Worm (Caenorhabditis elegans) whole organism, young adult: ENCODE measurements around the gene R07B7.6.

ENCODE experiments used
- B0261.1 ChIP-seq: sonication (generic microtip); optimal IDR thresholded peaks from 2 replicates; lab custom pipeline; 2016; ENCODE audit warnings: mild to moderate bottlenecking, missing genetic modification characterization, moderate library complexity, missing compliant biosample characterization
- C06A6.2 ChIP-seq: fragments of 200-800 bp; sonication (Bioruptor generic); conservative IDR thresholded peaks from 2 replicates; pipeline ENCODE4 v1.3.6; 2022; ENCODE audit warnings: missing genetic modification characterization, missing compliant biosample characterization
- C17E4.6 ChIP-seq: fragments of 200-800 bp; sonication (Bioruptor generic); IDR thresholded peaks from 2 replicates; pipeline ENCODE4 v1.3.6; 2022; ENCODE audit warnings: missing genetic modification reagents, missing genetic modification characterization, missing compliant biosample characterization
- F23B12.7 ChIP-seq: sonication (generic microtip); optimal IDR thresholded peaks from 2 replicates; lab custom pipeline; 2017; ENCODE audit warnings: missing genetic modification characterization, mild to moderate bottlenecking, missing compliant biosample characterization, antibody characterized with exemption, moderate library complexity; ENCODE audit not compliant: insufficient read depth
- F33H1.4 ChIP-seq: fragments of 200-800 bp; sonication (Bioruptor generic); IDR thresholded peaks from 2 replicates; pipeline ENCODE4 v1.3.6; 2022; ENCODE audit warnings: missing genetic modification reagents, missing genetic modification characterization, missing compliant biosample characterization
- F37B4.10 ChIP-seq: fragments of 200-800 bp; sonication (Bioruptor generic); IDR thresholded peaks from 2 replicates; pipeline ENCODE4 v1.3.6; 2022; ENCODE audit warnings: missing genetic modification characterization, missing compliant biosample characterization
- F57C9.4 ChIP-seq: sonication (generic microtip); optimal IDR thresholded peaks from 2 replicates; lab custom pipeline; 2017; ENCODE audit warnings: mild to moderate bottlenecking, missing genetic modification characterization, missing compliant biosample characterization
- K12H6.12 ChIP-seq: fragments of 200-800 bp; sonication (Bioruptor generic); optimal IDR thresholded peaks from 2 replicates; lab custom pipeline; 2018; ENCODE audit warnings: mild to moderate bottlenecking, missing genetic modification characterization, missing compliant biosample characterization
- T07F8.4 ChIP-seq: sonication (generic microtip); optimal IDR thresholded peaks from 2 replicates; lab custom pipeline; 2016; ENCODE audit warnings: mild to moderate bottlenecking, missing genetic modification characterization, moderate library complexity, missing compliant biosample characterization
- Y79H2A.3 ChIP-seq: fragments of 200-800 bp; sonication (Bioruptor generic); conservative IDR thresholded peaks from 2 replicates; pipeline ENCODE4 v1.3.6; 2022; ENCODE audit warnings: missing genetic modification reagents, missing genetic modification characterization, missing compliant biosample characterization
- athp-1 ChIP-seq: sonication (generic microtip); optimal IDR thresholded peaks from 2 replicates; lab custom pipeline; 2017; ENCODE audit warnings: mild to moderate bottlenecking, missing genetic modification characterization, missing compliant biosample characterization
- attf-5 ChIP-seq: fragments of 200-800 bp; sonication (Bioruptor generic); optimal IDR thresholded peaks from 2 replicates; lab custom pipeline; 2018; ENCODE audit warnings: mild to moderate bottlenecking, missing genetic modification characterization, missing compliant biosample characterization
- cebp-1 ChIP-seq, 2 experiments: fragments of 200-800 bp in 1 of 2; sonication (Bioruptor generic) in 1 of 2; sonication (generic microtip) in 1 of 2; IDR thresholded peaks in 1 of 2; optimal IDR thresholded peaks in 1 of 2; 2 replicates each; pipeline versions ENCODE4 v1.3.6 to Lab custom; 2017 to 2022; ENCODE audit warnings: missing compliant biosample characterization in 2 of 2, missing genetic modification characterization in 2 of 2, mild to moderate bottlenecking in 1 of 2, missing genetic modification reagents in 1 of 2, moderate library complexity in 1 of 2
- cebp-2 ChIP-seq: fragments of 200-800 bp; sonication (Bioruptor generic); IDR thresholded peaks from 2 replicates; pipeline ENCODE4 v1.3.6; 2022; ENCODE audit warnings: missing genetic modification characterization, missing compliant biosample characterization
- ceh-100 ChIP-seq: fragments of 200-800 bp; sonication (Bioruptor generic); IDR thresholded peaks from 2 replicates; pipeline ENCODE4 v1.3.6; 2022; ENCODE audit warnings: missing genetic modification reagents, missing genetic modification characterization, missing compliant biosample characterization
- ceh-27 ChIP-seq: fragments of 200-800 bp; sonication (Bioruptor generic); optimal IDR thresholded peaks from 2 replicates; lab custom pipeline; 2018; ENCODE audit warnings: mild to moderate bottlenecking, missing genetic modification characterization, moderate library complexity, missing compliant biosample characterization
- ceh-40 ChIP-seq: fragments of 200-800 bp; sonication (Bioruptor generic); IDR thresholded peaks from 2 replicates; pipeline ENCODE4 v1.3.6; 2022; ENCODE audit warnings: missing genetic modification characterization, missing compliant biosample characterization
- ceh-79 ChIP-seq: sonication (generic microtip); optimal IDR thresholded peaks from 2 replicates; lab custom pipeline; 2017; ENCODE audit warnings: mild to moderate bottlenecking, missing genetic modification characterization, missing compliant biosample characterization
- dox-1 ChIP-seq: fragments of 200-800 bp; sonication (Bioruptor generic); IDR thresholded peaks from 2 replicates; pipeline ENCODE4 v1.3.6; 2022; ENCODE audit warnings: missing genetic modification reagents, missing genetic modification characterization, missing compliant biosample characterization
- dpl-1 ChIP-seq: fragments of 150-350 bp; optimal IDR thresholded peaks from 2 replicates; lab custom pipeline; 2014; ENCODE audit warnings: missing biosample characterization, missing genetic modification reagents, missing genetic modification characterization
- efl-1 ChIP-seq: fragments of 150-350 bp; optimal IDR thresholded peaks from 2 replicates; lab custom pipeline; 2014; ENCODE audit warnings: missing biosample characterization, missing genetic modification reagents, missing genetic modification characterization
- egl-18 ChIP-seq: fragments of 200-800 bp; sonication (Bioruptor generic); IDR thresholded peaks from 2 replicates; pipeline ENCODE4 v1.3.6; 2022; ENCODE audit warnings: missing genetic modification reagents, missing genetic modification characterization, missing compliant biosample characterization
- ekl-4 ChIP-seq: fragments of 200-800 bp; sonication (Bioruptor generic); IDR thresholded peaks from 2 replicates; pipeline ENCODE4 v1.3.6; 2022; ENCODE audit warnings: missing genetic modification reagents, missing genetic modification characterization, missing compliant biosample characterization
- ets-4 ChIP-seq: fragments of 200-800 bp; sonication (Bioruptor generic); optimal IDR thresholded peaks from 2 replicates; lab custom pipeline; 2018; ENCODE audit warnings: mild to moderate bottlenecking, missing genetic modification characterization, missing compliant biosample characterization
- gei-17 ChIP-seq: fragments of 200-800 bp; sonication (Bioruptor generic); optimal IDR thresholded peaks from 2 replicates; lab custom pipeline; 2018; ENCODE audit warnings: mild to moderate bottlenecking, missing genetic modification characterization, missing compliant biosample characterization
- hlh-12 ChIP-seq: sonication (generic microtip); optimal IDR thresholded peaks from 2 replicates; lab custom pipeline; 2016; ENCODE audit warnings: missing genetic modification characterization, missing compliant biosample characterization
- hmg-20 ChIP-seq: fragments of 200-800 bp; sonication (Bioruptor generic); IDR thresholded peaks from 2 replicates; pipeline ENCODE4 v1.3.6; 2022; ENCODE audit warnings: missing genetic modification reagents, missing genetic modification characterization, missing compliant biosample characterization
- let-607 ChIP-seq, 2 experiments: fragments of 200-800 bp in 1 of 2; sonication (Bioruptor generic) in 1 of 2; sonication (generic microtip) in 1 of 2; optimal IDR thresholded peaks; 2 replicates each; lab custom pipeline; 2016 to 2018; ENCODE audit warnings: mild to moderate bottlenecking in 2 of 2, missing compliant biosample characterization in 2 of 2, missing genetic modification characterization in 2 of 2, moderate library complexity in 2 of 2, missing genotype in 1 of 2
- lin-40 ChIP-seq: sonication (generic microtip); optimal IDR thresholded peaks from 2 replicates; lab custom pipeline; 2016; ENCODE audit warnings: missing genetic modification characterization, mild to moderate bottlenecking, missing compliant biosample characterization, missing genotype, missing genetic modification reagents
- lin-54 ChIP-seq: fragments of 200-800 bp; sonication (Bioruptor generic); optimal IDR thresholded peaks from 2 replicates; lab custom pipeline; 2018; ENCODE audit warnings: mild to moderate bottlenecking, missing genetic modification characterization, missing compliant biosample characterization
- lsl-1 ChIP-seq: fragments of 200-800 bp; sonication (Bioruptor generic); optimal IDR thresholded peaks from 2 replicates; lab custom pipeline; 2018; ENCODE audit warnings: mild to moderate bottlenecking, missing genetic modification characterization, moderate library complexity, missing compliant biosample characterization
- madf-10 ChIP-seq: sonication (generic microtip); optimal IDR thresholded peaks from 2 replicates; lab custom pipeline; 2016; ENCODE audit warnings: mild to moderate bottlenecking, missing genetic modification characterization, missing compliant biosample characterization
- madf-6 ChIP-seq: fragments of 200-800 bp; sonication (Bioruptor generic); IDR thresholded peaks from 2 replicates; pipeline ENCODE4 v1.3.6; 2022; ENCODE audit warnings: missing genetic modification reagents, missing genetic modification characterization, missing compliant biosample characterization
- mxl-1 ChIP-seq: sonication (generic microtip); optimal IDR thresholded peaks from 2 replicates; lab custom pipeline; 2016; ENCODE audit warnings: missing genetic modification characterization, missing compliant biosample characterization
- nfya-1 ChIP-seq: sonication (generic microtip); optimal IDR thresholded peaks from 2 replicates; lab custom pipeline; 2017; ENCODE audit warnings: antibody characterized with exemption, missing compliant biosample characterization, missing genetic modification characterization, borderline replicate concordance; ENCODE audit not compliant: insufficient read depth
- nhr-120 ChIP-seq: fragments of 200-800 bp; sonication (Bioruptor generic); IDR thresholded peaks from 2 replicates; pipeline ENCODE4 v1.3.6; 2022; ENCODE audit warnings: missing genetic modification characterization, missing compliant biosample characterization
- nhr-80 ChIP-seq: sonication (generic microtip); optimal IDR thresholded peaks from 2 replicates; lab custom pipeline; 2016; ENCODE audit warnings: missing genetic modification characterization, missing compliant biosample characterization
- sea-2 ChIP-seq: fragments of 200-800 bp; sonication (Bioruptor generic); IDR thresholded peaks from 2 replicates; pipeline ENCODE4 v1.3.6; 2022; ENCODE audit warnings: missing genetic modification characterization, missing compliant biosample characterization
- snpc-1.3 ChIP-seq: sonication (generic microtip); optimal IDR thresholded peaks from 2 replicates; lab custom pipeline; 2017; ENCODE audit warnings: missing genetic modification characterization, mild to moderate bottlenecking, missing compliant biosample characterization, antibody characterized with exemption, moderate library complexity, missing genotype, missing genetic modification reagents; ENCODE audit not compliant: insufficient read depth
- tbp1 ChIP-seq: fragments of 200-800 bp; sonication (Bioruptor generic); optimal IDR thresholded peaks from 2 replicates; lab custom pipeline; 2018; ENCODE audit warnings: mild to moderate bottlenecking, missing genetic modification characterization, missing compliant biosample characterization
- unc-130 ChIP-seq: sonication (generic microtip); optimal IDR thresholded peaks from 2 replicates; lab custom pipeline; 2016; ENCODE audit warnings: missing genetic modification reagents, missing genetic modification characterization, missing compliant biosample characterization
- xnd-1 ChIP-seq: sonication (generic microtip); optimal IDR thresholded peaks from 2 replicates; lab custom pipeline; 2016; ENCODE audit warnings: missing genotype, missing genetic modification reagents, missing genetic modification characterization, missing compliant biosample characterization

Gene R07B7.6

ce11 chrV:12074886-12075285 is at the start of gene R07B7.6:
TSS of gene R07B7.6 (minus strand) at chrV:12074986.
- TF ChIP-seq nhr-120 (no peak), cebp-1 (GFP tag; IDR thresholded peaks at IDR 0.05; lab: Robert Waterston, UW) (no peak), cebp-1 (tag; optimal IDR thresholded peaks at IDR 0.05; lab: Kevin White, UChicago) (no peak), madf-6 (no peak), ekl-4 (no peak), Y79H2A.3 (no peak), attf-5 (no peak), dpl-1 (GFP tag; lab: Kevin White, UChicago) (no peak), B0261.1 (tag; lab: Kevin White, UChicago) (no peak), sea-2 (GFP tag; lab: Robert Waterston, UW) (no peak), lin-40 (no peak), ceh-40 (GFP tag; lab: Robert Waterston, UW) (no peak), snpc-1.3 (tag; lab: Kevin White, UChicago) (no peak), T07F8.4 (tag; lab: Kevin White, UChicago) (no peak), lsl-1 (no peak), F33H1.4 (GFP tag; lab: Robert Waterston, UW) (no peak), K12H6.12 (no peak), mxl-1 (tag; lab: Kevin White, UChicago) (no peak), lin-54 (GFP tag; lab: Kevin White, UChicago) (no peak), efl-1 (no peak), egl-18 (GFP tag; lab: Robert Waterston, UW) (no peak)

ce11 chrV:12121274-12121673 is 46.5 kb upstream of the R07B7.6 start, which contains the start of gene C13C4.6:
TSS of gene C13C4.6 (plus strand) at chrV:12121574.
- TF ChIP-seq hmg-20 (no peak), madf-6 (no peak), madf-10 (tag; lab: Kevin White, UChicago) (no peak), ceh-27 (no peak), xnd-1 (tag; lab: Kevin White, UChicago) (no peak), ekl-4 (no peak), nhr-80 (tag; lab: Kevin White, UChicago) (no peak), C17E4.6 (no peak), tbp1 (no peak)
- TF ChIP-seq, all 124 proteins: peak for 0

ce11 chrV:12120381-12120780 is 45.6 kb upstream of the R07B7.6 start, which contains the start of gene C13C4.7:
TSS of gene C13C4.7 (minus strand) at chrV:12120481.
- no peak for TF ChIP-seq nfya-1 (tag; lab: Kevin White, UChicago)

- TF ChIP-seq gei-17 (GFP tag; lab: Kevin White, UChicago) (no peak), F23B12.7 (no peak), C17E4.6 (no peak), nhr-120 (no peak), ceh-79 (tag; lab: Kevin White, UChicago) (no peak), hlh-12 (tag; lab: Kevin White, UChicago) (no peak), ets-4 (GFP tag; lab: Kevin White, UChicago) (no peak), unc-130 (GFP tag; lab: Kevin White, UChicago) (no peak), ceh-100 (GFP tag; lab: Robert Waterston, UW) (no peak), cebp-2 (no peak), let-607 (tag; optimal IDR thresholded peaks at IDR 0.05; lab: Kevin White, UChicago) (no peak), F57C9.4 (tag; lab: Kevin White, UChicago) (no peak), C06A6.2 (no peak), F37B4.10 (GFP tag; lab: Robert Waterston, UW) (no peak), dox-1 (GFP tag; lab: Robert Waterston, UW) (no peak), B0261.1 (tag; lab: Kevin White, UChicago) (no peak), athp-1 (tag; lab: Kevin White, UChicago) (no peak)
Observed at ce11 chrV:12117567-12118053, 42.8 kb upstream of the R07B7.6 start, which contains the start of gene C13C4.8. TSS of gene C13C4.8 (plus strand) at chrV:12118003.
